Worm (Caenorhabditis elegans): ENCODE results near the gene cyp-37A1.

cyp-37A1 gene

ce11 chrII:14036724-14037483 is 20.1 kb upstream of the cyp-37A1 start (continued):
- TF ChIP-seq alr-1 (tag; optimal IDR thresholded peaks at IDR 0.05; ENCODE audit: borderline replicate concordance) (no peak), nhr-28 (tag; optimal IDR thresholded peaks at IDR 0.05) (no peak), ceh-82 (tag; optimal IDR thresholded peaks at IDR 0.05) (peak in 1 of 3 experiments; percentile 51), unc-30 (tag; optimal IDR thresholded peaks at IDR 0.05) (no peak), aly-2 (tag; optimal IDR thresholded peaks at IDR 0.05) (no peak), hlh-17 (GFP tag; optimal IDR thresholded peaks at IDR 0.05; ENCODE audit: borderline replicate concordance) (no peak), irx-1 (tag; optimal IDR thresholded peaks at IDR 0.05) (peak; percentile 27), C34B4.2 (tag; optimal IDR thresholded peaks at IDR 0.05) (no peak), ztf-11 (tag; optimal IDR thresholded peaks at IDR 0.05) (no peak), elt-2 (tag; optimal IDR thresholded peaks at IDR 0.05) (no peak), ama-1 (optimal IDR thresholded peaks at IDR 0.05) (no peak), efl-1 (optimal IDR thresholded peaks at IDR 0.05) (no peak), efl-1 (GFP tag; optimal IDR thresholded peaks at IDR 0.05 in 1 of 2) (peak in 1 of 2 experiments; percentile 6), C16A3.4 (tag; optimal IDR thresholded peaks at IDR 0.05) (no peak), lin-14 (GFP tag; optimal IDR thresholded peaks at IDR 0.05) (peak; percentile 92), nhr-76 (tag; optimal IDR thresholded peaks at IDR 0.05) (no peak), efl-3 (GFP tag; optimal IDR thresholded peaks at IDR 0.05) (no peak), unc-130 (tag; optimal IDR thresholded peaks at IDR 0.05) (no peak), vab-15 (tag; optimal IDR thresholded peaks at IDR 0.05) (no peak), swsn-7 (tag; optimal IDR thresholded peaks at IDR 0.05) (peak; percentile 40), nhr-20 (tag; optimal IDR thresholded peaks at IDR 0.05) (peak; percentile 32), zag-1 (tag; optimal IDR thresholded peaks at IDR 0.05) (no peak), unc-86 (tag; optimal IDR thresholded peaks at IDR 0.05) (peak; percentile 83), mef-2 (tag; optimal IDR thresholded peaks at IDR 0.05) (no peak), sptf-1 (tag; optimal IDR thresholded peaks at IDR 0.05) (no peak), lin-13 (GFP tag; optimal IDR thresholded peaks at IDR 0.05) (no peak), Y116A8C.19 (tag; optimal IDR thresholded peaks at IDR 0.05; ENCODE audit: borderline replicate concordance) (no peak), nhr-77 (tag; optimal IDR thresholded peaks at IDR 0.05) (peak; percentile 62), ces-1 (GFP tag; optimal IDR thresholded peaks at IDR 0.05) (no peak), jun-1 (tag; optimal IDR thresholded peaks at IDR 0.05) (no peak), fkh-4 (tag; optimal IDR thresholded peaks at IDR 0.05; ENCODE audit: borderline replicate concordance) (no peak), nhr-12 (tag; optimal IDR thresholded peaks at IDR 0.05) (no peak), nhr-71 (tag; optimal IDR thresholded peaks at IDR 0.05) (peak; percentile 67), pax-3 (tag; optimal IDR thresholded peaks at IDR 0.05) (no peak), tlp-1 (tag; optimal IDR thresholded peaks at IDR 0.05) (no peak), hpl-2 (GFP tag; optimal IDR thresholded peaks at IDR 0.05) (no peak), ceh-88 (GFP tag; IDR thresholded peaks at IDR 0.05) (no peak), lin-35 (GFP tag; optimal IDR thresholded peaks at IDR 0.05) (peak in 1 of 2 experiments; percentile 9), unc-62 (GFP tag; optimal IDR thresholded peaks at IDR 0.05) (no peak), pqm-1 (tag; optimal IDR thresholded peaks at IDR 0.05) (no peak), snpc-4 (tag; optimal IDR thresholded peaks at IDR 0.05) (no peak), lin-39 (tag; optimal IDR thresholded peaks at IDR 0.05) (no peak), lsy-2 (tag; optimal IDR thresholded peaks at IDR 0.05) (peak; percentile 2 to 44)

- TF ChIP-seq blmp-1 (tag; optimal IDR thresholded peaks at IDR 0.05) = no peak
- TF ChIP-seq nhr-237 (tag; optimal IDR thresholded peaks at IDR 0.05) = no peak
- no peak for TF ChIP-seq sup-37 (GFP tag; optimal IDR thresholded peaks at IDR 0.05)
- no peak for TF ChIP-seq fos-1 (tag; optimal IDR thresholded peaks at IDR 0.05)
- no peak for TF ChIP-seq unc-30 (tag; optimal IDR thresholded peaks at IDR 0.05)
Observed at ce11 chrII:14034559-14034958, 17.8 kb upstream of the cyp-37A1 start.

Measured in whole organism, L1 larva.